Worm (Caenorhabditis elegans) whole organism, L1 larva: ENCODE data around the gene hlh-25.
A peak's percentile ranks its signal among the peaks of the same experiment; 100 is the strongest.
"Not testable (repeated sequence)": the region's sequence is repeated elsewhere in the genome, so short reads cannot be mapped to it uniquely, and the experiment has no call there.

Source experiments
- C04F5.9 ChIP-seq: sonication (generic microtip); optimal IDR thresholded peaks from 2 replicates; lab custom pipeline; 2016; ENCODE audit warnings: missing genetic modification characterization, missing compliant biosample characterization
- F16B12.6 ChIP-seq: fragments of 150-350 bp; optimal IDR thresholded peaks from 2 replicates; lab custom pipeline; 2014; ENCODE audit warnings: missing biosample characterization, missing genetic modification characterization
- Y116A8C.19 ChIP-seq: sonication (generic microtip); optimal IDR thresholded peaks from 2 replicates; lab custom pipeline; 2016; ENCODE audit warnings: missing compliant biosample characterization, missing genetic modification characterization, borderline replicate concordance
- ama-1 ChIP-seq: fragments of 150-350 bp; optimal IDR thresholded peaks from 2 replicates; lab custom pipeline; 2014
- ceh-63 ChIP-seq: fragments of 200-800 bp; sonication (Bioruptor generic); optimal IDR thresholded peaks from 2 replicates; lab custom pipeline; 2018; ENCODE audit warnings: mild to moderate bottlenecking, missing genetic modification characterization, missing compliant biosample characterization
- ceh-8 ChIP-seq: fragments of 200-800 bp; sonication (Bioruptor generic); optimal IDR thresholded peaks from 2 replicates; lab custom pipeline; 2018; ENCODE audit warnings: mild to moderate bottlenecking, missing genetic modification characterization, moderate library complexity, missing compliant biosample characterization
- ceh-82 ChIP-seq, 3 experiments: fragments of 150-350 bp in 1 of 3; sonication (generic microtip) in 2 of 3; optimal IDR thresholded peaks; 2 replicates each; lab custom pipeline; 2014 to 2017; ENCODE audit warnings: missing biosample characterization in 3 of 3, missing genetic modification characterization in 3 of 3
- ceh-88 ChIP-seq: fragments of 200-800 bp; sonication (Bioruptor generic); IDR thresholded peaks from 2 replicates; pipeline ENCODE4 v1.3.6; 2022; ENCODE audit warnings: missing genetic modification characterization, missing compliant biosample characterization
- dpl-1 ChIP-seq, 3 experiments: fragments of 150-350 bp in 2 of 3; sonication (generic microtip) in 1 of 3; optimal IDR thresholded peaks; 2 replicates each; lab custom pipeline; 2014 to 2017; ENCODE audit warnings: missing biosample characterization in 3 of 3, missing genetic modification characterization in 3 of 3, missing genetic modification reagents in 3 of 3
- dsc-1 ChIP-seq: sonication (generic microtip); optimal IDR thresholded peaks from 2 replicates; lab custom pipeline; 2016; ENCODE audit warnings: mild to moderate bottlenecking, missing genetic modification characterization, missing compliant biosample characterization
- efl-1 ChIP-seq, 4 experiments: fragments of 150-350 bp; optimal IDR thresholded peaks in 3 of 4; peaks in 1 of 4; 1 replicate in 1 of 4; 2 replicates in 3 of 4; lab custom pipeline; 2014; ENCODE audit warnings: missing biosample characterization in 2 of 4, missing genetic modification characterization in 2 of 4, missing genetic modification reagents in 2 of 4
- efl-3 ChIP-seq: fragments of 200-800 bp; sonication (Bioruptor generic); optimal IDR thresholded peaks from 2 replicates; lab custom pipeline; 2018; ENCODE audit warnings: mild to moderate bottlenecking, missing genetic modification characterization, missing compliant biosample characterization
- egl-27 ChIP-seq, 2 experiments: fragments of 150-350 bp in 1 of 2; sonication (generic microtip); optimal IDR thresholded peaks; 3 replicates each; lab custom pipeline; 2017 to 2018; ENCODE audit warnings: missing biosample characterization in 2 of 2, missing genetic modification characterization in 2 of 2, missing genetic modification reagents in 2 of 2
- ets-5 ChIP-seq: fragments of 200-800 bp; sonication (Bioruptor generic); IDR thresholded peaks from 2 replicates; pipeline ENCODE4 v1.3.6; 2022; ENCODE audit warnings: missing genetic modification characterization, missing compliant biosample characterization
- fkh-8 ChIP-seq: sonication (generic microtip); optimal IDR thresholded peaks from 2 replicates; lab custom pipeline; 2016; ENCODE audit warnings: mild to moderate bottlenecking, missing genetic modification characterization, missing compliant biosample characterization
- fos-1 ChIP-seq: fragments of 150-350 bp; optimal IDR thresholded peaks from 2 replicates; lab custom pipeline; 2014; ENCODE audit warnings: missing biosample characterization, missing genetic modification characterization
- grh-1 ChIP-seq: fragments of 200-800 bp; sonication (Bioruptor generic); IDR thresholded peaks from 2 replicates; pipeline ENCODE4 v1.3.6; 2022; ENCODE audit warnings: missing genetic modification reagents, missing genetic modification characterization, missing compliant biosample characterization
- hpl-2 ChIP-seq: fragments of 150-350 bp; optimal IDR thresholded peaks from 2 replicates; lab custom pipeline; 2014; ENCODE audit warnings: missing biosample characterization, missing genetic modification reagents, missing genetic modification characterization
- isw-1 ChIP-seq: fragments of 200-800 bp; sonication (Bioruptor generic); IDR thresholded peaks from 2 replicates; pipeline ENCODE4 v1.3.6; 2022; ENCODE audit warnings: missing genetic modification characterization, missing compliant biosample characterization
- lin-13 ChIP-seq: fragments of 150-350 bp; optimal IDR thresholded peaks from 2 replicates; lab custom pipeline; 2014; ENCODE audit warnings: missing biosample characterization, missing genetic modification reagents, missing genetic modification characterization
- lin-14 ChIP-seq: fragments of 200-800 bp; sonication (Bioruptor generic); optimal IDR thresholded peaks from 2 replicates; lab custom pipeline; 2018; ENCODE audit warnings: mild to moderate bottlenecking, missing genetic modification characterization, moderate library complexity, missing compliant biosample characterization
- lin-39 ChIP-seq: fragments of 150-350 bp; optimal IDR thresholded peaks from 2 replicates; lab custom pipeline; 2014; ENCODE audit warnings: missing biosample characterization, missing genetic modification reagents, missing genetic modification characterization
- lir-3 ChIP-seq: sonication (generic microtip); optimal IDR thresholded peaks from 2 replicates; lab custom pipeline; 2016; ENCODE audit warnings: mild to moderate bottlenecking, missing genetic modification characterization, moderate library complexity, missing compliant biosample characterization; ENCODE audit not compliant: poor library complexity
- mab-9 ChIP-seq: fragments of 200-800 bp; sonication (Bioruptor generic); IDR thresholded peaks from 2 replicates; pipeline ENCODE4 v1.3.6; 2022; ENCODE audit warnings: missing genetic modification reagents, missing genetic modification characterization, missing compliant biosample characterization
- mdl-1 ChIP-seq, 2 experiments: fragments of 150-350 bp; optimal IDR thresholded peaks; 2 replicates each; lab custom pipeline; 2014 to 2017; ENCODE audit warnings: missing biosample characterization in 2 of 2, missing genetic modification characterization in 2 of 2, inconsistent platforms in 1 of 2
- mef-2 ChIP-seq: fragments of 150-350 bp; optimal IDR thresholded peaks from 2 replicates; lab custom pipeline; 2014; ENCODE audit warnings: missing biosample characterization, missing genetic modification characterization
- nhr-11 ChIP-seq: fragments of 150-350 bp; optimal IDR thresholded peaks from 2 replicates; lab custom pipeline; 2014; ENCODE audit warnings: missing biosample characterization, missing genetic modification characterization
- nhr-19 ChIP-seq: fragments of 200-800 bp; sonication (Bioruptor generic); conservative IDR thresholded peaks from 2 replicates; pipeline ENCODE4 v1.3.6; 2022; ENCODE audit warnings: missing genetic modification characterization, missing compliant biosample characterization
- nhr-20 ChIP-seq: sonication (generic microtip); optimal IDR thresholded peaks from 2 replicates; lab custom pipeline; 2016; ENCODE audit warnings: mild to moderate bottlenecking, missing genetic modification characterization, missing compliant biosample characterization
- nhr-237 ChIP-seq: fragments of 150-350 bp; optimal IDR thresholded peaks from 2 replicates; lab custom pipeline; 2014; ENCODE audit warnings: missing biosample characterization, missing genetic modification characterization
- nhr-47 ChIP-seq: sonication (generic microtip); optimal IDR thresholded peaks from 2 replicates; lab custom pipeline; 2016; ENCODE audit warnings: mild to moderate bottlenecking, missing genetic modification characterization, moderate library complexity, missing compliant biosample characterization
- nhr-77 ChIP-seq: fragments of 150-350 bp; optimal IDR thresholded peaks from 2 replicates; lab custom pipeline; 2014; ENCODE audit warnings: missing biosample characterization, missing genetic modification characterization
- nhr-84 ChIP-seq: sonication (generic microtip); optimal IDR thresholded peaks from 2 replicates; lab custom pipeline; 2017; ENCODE audit warnings: missing biosample characterization, missing genetic modification characterization
- pag-3 ChIP-seq: sonication (generic microtip); optimal IDR thresholded peaks from 2 replicates; lab custom pipeline; 2017; ENCODE audit warnings: missing genetic modification characterization, mild to moderate bottlenecking, missing compliant biosample characterization, antibody characterized with exemption, borderline replicate concordance; ENCODE audit not compliant: insufficient read depth
- pax-3 ChIP-seq: fragments of 200-800 bp; sonication (Bioruptor generic); optimal IDR thresholded peaks from 2 replicates; lab custom pipeline; 2018; ENCODE audit warnings: mild to moderate bottlenecking, missing genetic modification characterization, moderate library complexity, missing compliant biosample characterization
- pqm-1 ChIP-seq: sonication (generic microtip); optimal IDR thresholded peaks from 3 replicates; lab custom pipeline; 2017; ENCODE audit warnings: missing biosample characterization, missing genetic modification characterization
- rnt-1 ChIP-seq: sonication (generic microtip); optimal IDR thresholded peaks from 2 replicates; lab custom pipeline; 2016; ENCODE audit warnings: mild to moderate bottlenecking, missing genetic modification characterization, moderate library complexity, missing compliant biosample characterization
- sup-37 ChIP-seq: fragments of 200-800 bp; sonication (Bioruptor generic); optimal IDR thresholded peaks from 2 replicates; lab custom pipeline; 2018; ENCODE audit warnings: mild to moderate bottlenecking, missing genetic modification characterization, missing compliant biosample characterization
- tbx-2 ChIP-seq: sonication (generic microtip); optimal IDR thresholded peaks from 2 replicates; lab custom pipeline; 2016; ENCODE audit warnings: missing genetic modification characterization, missing compliant biosample characterization
- unc-30 ChIP-seq: sonication (generic microtip); optimal IDR thresholded peaks from 2 replicates; lab custom pipeline; 2017; ENCODE audit warnings: missing biosample characterization, missing genetic modification characterization
- unc-98 ChIP-seq: fragments of 200-800 bp; sonication (Bioruptor generic); IDR thresholded peaks from 2 replicates; pipeline ENCODE4 v1.3.6; 2022; ENCODE audit warnings: missing genetic modification characterization, missing compliant biosample characterization
- zip-4 ChIP-seq: fragments of 200-800 bp; sonication (Bioruptor generic); optimal IDR thresholded peaks from 2 replicates; lab custom pipeline; 2018; ENCODE audit warnings: mild to moderate bottlenecking, missing genetic modification characterization, moderate library complexity, missing compliant biosample characterization

The hlh-25 gene

ce11 chrII:5537078-5537477, 2.0 kb downstream of the hlh-25 start:
- TF ChIP-seq pqm-1 (tag; lab: Kevin White, UChicago) (no peak), ets-5 (GFP tag; lab: Robert Waterston, UW) (no peak), F16B12.6 (tag; lab: Kevin White, UChicago) (no peak), zip-4 (GFP tag; lab: Kevin White, UChicago) (no peak), nhr-47 (tag; lab: Kevin White, UChicago) (no peak), grh-1 (GFP tag; lab: Robert Waterston, UW) (no peak), lin-13 (GFP tag; lab: Kevin White, UChicago) (no peak), unc-98 (GFP tag; lab: Robert Waterston, UW) (no peak), rnt-1 (tag; lab: Kevin White, UChicago) (no peak), sup-37 (GFP tag; lab: Kevin White, UChicago) (no peak), isw-1 (GFP tag; lab: Robert Waterston, UW) (no peak), ceh-82 (tag; optimal IDR thresholded peaks at IDR 0.05; lab: Kevin White, UChicago) (no peak), ama-1 (lab: Kevin White, UChicago) (no peak), tbx-2 (no peak), mef-2 (tag; lab: Kevin White, UChicago) (no peak), mab-9 (GFP tag; lab: Robert Waterston, UW) (no peak), dsc-1 (tag; lab: Kevin White, UChicago) (no peak), efl-1 (optimal IDR thresholded peaks at IDR 0.05; lab: Kevin White, UChicago) (no peak), efl-1 (GFP tag; optimal IDR thresholded peaks at IDR 0.05 in 1 of 2; lab: Kevin White, UChicago) (no peak), C04F5.9 (tag; lab: Kevin White, UChicago) (no peak), nhr-77 (tag; lab: Kevin White, UChicago) (no peak)

- no peak for TF ChIP-seq pax-3 (tag; lab: Kevin White, UChicago)
Observed at ce11 chrII:5537524-5537923, 2.5 kb downstream of the hlh-25 start, which contains the start of gene C17C3.11. C17C3.11 (plus strand) TSS chrII:5537824.

- TF ChIP-seq fos-1 (tag; lab: Kevin White, UChicago); pag-3 (tag; lab: Kevin White, UChicago); ceh-63: not testable (repeated sequence)
Observed at ce11 chrII:5540113-5540512, 5.1 kb downstream of the hlh-25 start, which contains the start of gene hlh-27. hlh-27 (minus strand) TSS chrII:5540213.

- no peak for TF ChIP-seq egl-27 (tag; optimal IDR thresholded peaks at IDR 0.05; lab: Kevin White, UChicago)
- TF ChIP-seq efl-1 (optimal IDR thresholded peaks at IDR 0.05; lab: Kevin White, UChicago), result no peak
- no peak for TF ChIP-seq efl-1 (GFP tag; optimal IDR thresholded peaks at IDR 0.05 in 1 of 2; lab: Kevin White, UChicago)
- no peak for TF ChIP-seq efl-3 (GFP tag; lab: Kevin White, UChicago)
- TF ChIP-seq nhr-19 (GFP tag; lab: Robert Waterston, UW), result no peak
- TF ChIP-seq lin-14 (GFP tag; lab: Kevin White, UChicago), result no peak
Observed at ce11 chrII:5541685-5542084, 6.6 kb downstream of the hlh-25 start, which contains the start of gene C17C3.24. C17C3.24 (minus strand) TSS chrII:5541785.

- peak; percentile 98 for TF ChIP-seq ceh-88
- TF ChIP-seq unc-30 (tag; lab: Kevin White, UChicago), result peak; percentile 68
- TF ChIP-seq ama-1 (lab: Kevin White, UChicago), result peak; percentile 100
- peak; percentile 38 to 93 for TF ChIP-seq mdl-1 (tag; optimal IDR thresholded peaks at IDR 0.05; lab: Kevin White, UChicago)
- peak; percentile 98 for TF ChIP-seq fkh-8 (tag; lab: Kevin White, UChicago)
- peak; percentile 99 for TF ChIP-seq grh-1 (GFP tag; lab: Robert Waterston, UW)
- TF ChIP-seq efl-1 (optimal IDR thresholded peaks at IDR 0.05; lab: Kevin White, UChicago), result peak; percentile 92 to 93
- peak; percentile 80 to 98 for TF ChIP-seq efl-1 (GFP tag; optimal IDR thresholded peaks at IDR 0.05 in 1 of 2; lab: Kevin White, UChicago)
- TF ChIP-seq ceh-8 (GFP tag; lab: Kevin White, UChicago), result peak; percentile 98
- peak; percentile 80 to 85 (median 83) for TF ChIP-seq dpl-1 (GFP tag; optimal IDR thresholded peaks at IDR 0.05; lab: Kevin White, UChicago)
- peak; percentile 98 for TF ChIP-seq hpl-2 (GFP tag; lab: Kevin White, UChicago)
- TF ChIP-seq lir-3 (tag; lab: Kevin White, UChicago), result peak; percentile 92
- TF ChIP-seq nhr-84 (tag; lab: Kevin White, UChicago), result peak; percentile 78
- TF ChIP-seq nhr-11 (tag; lab: Kevin White, UChicago), result peak; percentile 96
- peak; percentile 69 for TF ChIP-seq Y116A8C.19 (tag; lab: Kevin White, UChicago)
- peak; percentile 96 for TF ChIP-seq lin-39
- TF ChIP-seq nhr-19 (GFP tag; lab: Robert Waterston, UW), result peak; percentile 99
- peak; percentile 91 for TF ChIP-seq nhr-237
- peak; percentile 100 for TF ChIP-seq nhr-20
Observed at ce11 chrII:5543476-5544144, 8.6 kb downstream of the hlh-25 start.
